Worm (Caenorhabditis elegans) whole organism, L3 larva: ENCODE results near the gene F18A1.7.
A peak's percentile ranks its signal among the peaks of the same experiment; 100 is the strongest.

Experiments used
- R02D3.7 ChIP-seq: fragments of 150-350 bp; optimal IDR thresholded peaks from 2 replicates; lab custom pipeline; 2014; ENCODE audit warnings: missing biosample characterization, missing genetic modification characterization
- aly-2 ChIP-seq: fragments of 150-350 bp; optimal IDR thresholded peaks from 2 replicates; lab custom pipeline; 2014; ENCODE audit warnings: missing biosample characterization, missing genetic modification characterization
- ama-1 ChIP-seq: fragments of 150-350 bp; optimal IDR thresholded peaks from 2 replicates; lab custom pipeline; 2018
- ceh-28 ChIP-seq: fragments of 150-350 bp; optimal IDR thresholded peaks from 2 replicates; lab custom pipeline; 2014; ENCODE audit warnings: missing biosample characterization, missing genetic modification reagents, missing genetic modification characterization
- ceh-9 ChIP-seq: sonication (generic microtip); optimal IDR thresholded peaks from 2 replicates; lab custom pipeline; 2018; ENCODE audit warnings: missing biosample characterization, missing genetic modification characterization
- egl-5 ChIP-seq: fragments of 150-350 bp; optimal IDR thresholded peaks from 2 replicates; lab custom pipeline; 2017; ENCODE audit warnings: missing biosample characterization, missing genetic modification reagents, missing genetic modification characterization, inconsistent platforms
- elt-2 ChIP-seq: sonication (generic microtip); optimal IDR thresholded peaks from 2 replicates; lab custom pipeline; 2016; ENCODE audit warnings: missing genetic modification reagents, mild to moderate bottlenecking, missing genetic modification characterization, missing compliant biosample characterization
- elt-3 ChIP-seq, 3 experiments: fragments of 150-350 bp in 1 of 3; sonication (generic microtip) in 2 of 3; optimal IDR thresholded peaks; 2 replicates in 2 of 3; 4 replicates in 1 of 3; lab custom pipeline; 2014 to 2017; ENCODE audit warnings: missing biosample characterization in 3 of 3, missing genetic modification characterization in 3 of 3
- fkh-10 ChIP-seq: sonication (generic microtip); optimal IDR thresholded peaks from 2 replicates; lab custom pipeline; 2017; ENCODE audit warnings: missing biosample characterization, missing genetic modification reagents, missing genetic modification characterization
- fkh-2 ChIP-seq: fragments of 150-350 bp; optimal IDR thresholded peaks from 2 replicates; lab custom pipeline; 2014; ENCODE audit warnings: missing biosample characterization, missing genetic modification reagents, missing genetic modification characterization
- lin-15B ChIP-seq: fragments of 150-350 bp; optimal IDR thresholded peaks from 2 replicates; lab custom pipeline; 2014; ENCODE audit warnings: missing biosample characterization, missing genetic modification characterization
- lin-39 ChIP-seq: fragments of 150-350 bp; optimal IDR thresholded peaks from 2 replicates; lab custom pipeline; 2018; ENCODE audit warnings: missing biosample characterization, missing genetic modification reagents, missing genetic modification characterization
- mml-1 ChIP-seq: fragments of 150-350 bp; sonication (generic microtip); optimal IDR thresholded peaks from 3 replicates; lab custom pipeline; 2014; ENCODE audit warnings: missing biosample characterization, missing genetic modification characterization
- nfya-1 ChIP-seq: sonication (generic microtip); optimal IDR thresholded peaks from 2 replicates; lab custom pipeline; 2017; ENCODE audit warnings: missing genetic modification characterization, mild to moderate bottlenecking, missing compliant biosample characterization, antibody characterized with exemption, moderate library complexity; ENCODE audit not compliant: insufficient read depth
- nhr-12 ChIP-seq: fragments of 150-350 bp; optimal IDR thresholded peaks from 2 replicates; lab custom pipeline; 2014; ENCODE audit warnings: missing biosample characterization, missing genetic modification characterization
- nhr-23 ChIP-seq: fragments of 150-350 bp; optimal IDR thresholded peaks from 2 replicates; lab custom pipeline; 2014; ENCODE audit warnings: missing biosample characterization, missing genetic modification reagents, missing genetic modification characterization
- nhr-25 ChIP-seq: sonication (generic microtip); optimal IDR thresholded peaks from 2 replicates; lab custom pipeline; 2017; ENCODE audit warnings: missing biosample characterization, missing genetic modification characterization
- nhr-43 ChIP-seq: sonication (generic microtip); optimal IDR thresholded peaks from 2 replicates; lab custom pipeline; 2016; ENCODE audit warnings: mild to moderate bottlenecking, missing genetic modification characterization, missing compliant biosample characterization; ENCODE audit not compliant: poor library complexity, severe bottlenecking
- nhr-67 ChIP-seq: fragments of 150-350 bp; optimal IDR thresholded peaks from 2 replicates; lab custom pipeline; 2014; ENCODE audit warnings: missing biosample characterization, missing genetic modification characterization
- nhr-76 ChIP-seq: fragments of 150-350 bp; sonication (generic microtip); optimal IDR thresholded peaks from 5 replicates; lab custom pipeline; 2014; ENCODE audit warnings: missing biosample characterization, missing genetic modification characterization
- nhr-77 ChIP-seq: fragments of 150-350 bp; optimal IDR thresholded peaks from 2 replicates; lab custom pipeline; 2014; ENCODE audit warnings: missing biosample characterization, missing genetic modification characterization
- pha-4 ChIP-seq: fragments of 150-350 bp; optimal IDR thresholded peaks from 2 replicates; lab custom pipeline; 2014; ENCODE audit warnings: missing biosample characterization, missing genetic modification reagents, missing genetic modification characterization
- pqm-1 ChIP-seq: fragments of 150-350 bp; optimal IDR thresholded peaks from 2 replicates; lab custom pipeline; 2017; ENCODE audit warnings: missing biosample characterization, missing genetic modification characterization, inconsistent platforms
- skn-1 ChIP-seq: fragments of 150-350 bp; optimal IDR thresholded peaks from 2 replicates; lab custom pipeline; 2014; ENCODE audit warnings: missing biosample characterization, missing genetic modification characterization
- snpc-4 ChIP-seq: fragments of 150-350 bp; optimal IDR thresholded peaks from 2 replicates; lab custom pipeline; 2014; ENCODE audit warnings: missing biosample characterization, missing genetic modification characterization
- unc-39 ChIP-seq: sonication (generic microtip); optimal IDR thresholded peaks from 4 replicates; lab custom pipeline; 2017; ENCODE audit warnings: missing biosample characterization, missing genetic modification characterization
- unc-62 ChIP-seq: fragments of 150-350 bp; sonication (generic microtip); optimal IDR thresholded peaks from 4 replicates; lab custom pipeline; 2014; ENCODE audit warnings: missing biosample characterization, missing genetic modification reagents, missing genetic modification characterization
- zag-1 ChIP-seq: fragments of 150-350 bp; optimal IDR thresholded peaks from 2 replicates; lab custom pipeline; 2014; ENCODE audit warnings: missing biosample characterization, missing genetic modification characterization
- ztf-4 ChIP-seq: fragments of 150-350 bp; optimal IDR thresholded peaks from 2 replicates; lab custom pipeline; 2014; ENCODE audit warnings: missing biosample characterization, missing genetic modification characterization

F18A1.7 gene

ce11 chrII:7636941-7637340 is 26.6 kb downstream of the F18A1.7 start:
- TF ChIP-seq fkh-2 (no peak), mml-1 (tag; lab: Kevin White, UChicago) (no peak), nfya-1 (tag; lab: Kevin White, UChicago) (peak; percentile 6), ztf-4 (tag; lab: Kevin White, UChicago) (no peak)

- TF ChIP-seq pha-4 (tag; lab: Kevin White, UChicago) = peak; percentile 22
- no peak for TF ChIP-seq zag-1 (tag; lab: Kevin White, UChicago)
Observed at ce11 chrII:7635296-7635695, 28.3 kb downstream of the F18A1.7 start.

DNA sequence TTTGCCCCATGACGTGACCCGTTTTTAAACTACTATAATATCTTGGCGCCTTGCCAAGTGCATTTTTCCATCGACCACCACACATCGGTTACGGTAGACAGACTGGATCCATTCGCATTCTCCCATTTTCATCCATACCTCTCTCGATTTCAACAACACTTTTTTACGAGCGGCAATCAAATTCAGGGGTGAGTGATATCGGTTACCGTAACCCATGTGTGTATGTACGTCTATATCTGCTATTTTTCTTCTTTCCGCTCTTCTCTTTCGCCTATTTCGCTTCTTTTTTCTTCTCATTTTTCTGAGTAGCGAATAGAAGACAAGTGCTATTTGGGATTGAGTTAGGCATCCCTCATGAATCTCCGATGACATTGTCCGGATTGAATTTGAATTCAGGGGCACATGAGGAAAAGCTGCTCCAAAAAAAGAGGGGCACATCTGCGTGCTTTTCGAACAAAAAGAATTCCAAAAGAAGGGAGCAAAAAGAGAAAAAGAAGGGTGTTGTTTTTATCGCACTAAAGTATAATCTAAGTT is 31.8 kb downstream of the F18A1.7 start:
- TF ChIP-seq lin-39 (tag; lab: Kevin White, UChicago) (no peak), R02D3.7 (tag; lab: Kevin White, UChicago) (no peak), nhr-76 (tag; lab: Kevin White, UChicago) (no peak), fkh-10 (GFP tag; lab: Kevin White, UChicago) (peak; percentile 79), unc-39 (tag; lab: Kevin White, UChicago) (no peak), nfya-1 (tag; lab: Kevin White, UChicago) (peak; percentile 8), elt-2 (tag; lab: Kevin White, UChicago) (no peak), nhr-43 (tag; lab: Kevin White, UChicago) (peak; percentile 19), zag-1 (tag; lab: Kevin White, UChicago) (no peak)
- TF ChIP-seq, all 47 proteins: peak for 3

DNA sequence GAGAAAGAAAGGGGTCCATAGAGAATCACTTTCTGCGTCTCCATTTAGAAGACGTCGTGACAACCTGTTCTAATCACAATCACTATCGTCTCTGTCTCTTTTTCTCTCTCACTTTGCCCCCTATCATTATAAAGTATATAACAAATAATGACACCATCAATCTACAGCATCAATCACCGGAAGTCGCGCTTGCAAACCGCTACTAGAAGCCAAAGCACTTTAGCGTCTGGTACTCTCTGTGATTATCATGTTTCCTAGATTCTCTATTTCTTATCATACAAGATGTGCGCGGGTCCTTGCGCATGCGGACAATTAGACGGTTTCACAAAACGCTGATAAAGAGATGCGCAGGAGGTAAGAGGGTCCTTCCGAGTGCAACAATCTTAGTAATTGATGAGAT is 32.4 kb downstream of the F18A1.7 start:
- TF ChIP-seq nhr-77 = peak; percentile 15
- peak; percentile 52 for TF ChIP-seq unc-62 (GFP tag; lab: Kevin White, UChicago)
- peak in 2 of 3 experiments; percentile 35 to 95 for TF ChIP-seq elt-3 (tag; optimal IDR thresholded peaks at IDR 0.05; lab: Kevin White, UChicago)
- TF ChIP-seq fkh-10 (GFP tag; lab: Kevin White, UChicago) = no peak
- TF ChIP-seq fkh-2 = no peak
- TF ChIP-seq egl-5 = no peak
- peak; percentile 27 for TF ChIP-seq ceh-28 (tag; lab: Kevin White, UChicago)
- peak; percentile 11 for TF ChIP-seq R02D3.7 (tag; lab: Kevin White, UChicago)
- peak; percentile 3 for TF ChIP-seq lin-15B
- TF ChIP-seq nhr-25 = peak; percentile 63
- peak; percentile 90 for TF ChIP-seq nhr-23 (tag; lab: Kevin White, UChicago)
- peak; percentile 88 for TF ChIP-seq nhr-43 (tag; lab: Kevin White, UChicago)
- TF ChIP-seq, all 47 proteins: peak for 9

DNA sequence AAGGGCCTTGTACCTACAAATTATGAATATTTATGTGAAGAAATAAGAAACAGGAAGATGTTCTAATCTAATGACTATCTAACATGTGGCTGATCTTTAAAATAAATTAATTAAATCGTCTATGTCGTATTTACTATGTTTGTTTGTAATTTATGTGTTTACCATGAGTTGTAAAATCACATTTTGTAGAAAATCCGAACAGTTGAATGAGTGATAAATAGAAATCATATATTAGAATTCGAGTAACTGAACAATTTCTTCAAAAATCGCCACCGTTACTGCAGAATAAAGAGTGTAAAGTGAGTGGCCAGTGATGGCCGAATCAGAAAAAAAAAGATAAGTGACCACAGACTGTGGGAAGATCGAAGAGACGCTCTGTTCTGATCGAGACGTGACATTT is 33.5 kb downstream of the F18A1.7 start:
- TF ChIP-seq zag-1 (tag; lab: Kevin White, UChicago) = no peak
- TF ChIP-seq nhr-12 (tag; lab: Kevin White, UChicago) = no peak
- TF ChIP-seq elt-3 (tag; optimal IDR thresholded peaks at IDR 0.05; lab: Kevin White, UChicago) = no peak
- no peak for TF ChIP-seq mml-1 (tag; lab: Kevin White, UChicago)
- no peak for TF ChIP-seq skn-1 (tag; lab: Kevin White, UChicago)
- TF ChIP-seq nhr-43 (tag; lab: Kevin White, UChicago) = no peak
- no peak for TF ChIP-seq unc-39 (tag; lab: Kevin White, UChicago)
- TF ChIP-seq pqm-1 = no peak
- no peak for TF ChIP-seq lin-15B
- TF ChIP-seq lin-39 (tag; lab: Kevin White, UChicago) = no peak
- no peak for TF ChIP-seq ztf-4 (tag; lab: Kevin White, UChicago)
- TF ChIP-seq fkh-10 (GFP tag; lab: Kevin White, UChicago) = no peak
- no peak for TF ChIP-seq ama-1 (lab: Kevin White, UChicago)
- no peak for TF ChIP-seq nhr-25
- TF ChIP-seq nhr-23 (tag; lab: Kevin White, UChicago) = no peak
- TF ChIP-seq R02D3.7 (tag; lab: Kevin White, UChicago) = no peak
- TF ChIP-seq ceh-9 (tag; lab: Kevin White, UChicago) = no peak
- no peak for TF ChIP-seq nhr-67
- TF ChIP-seq nhr-77 = no peak

- no peak for TF ChIP-seq nhr-76 (tag; lab: Kevin White, UChicago)
- peak; percentile 20 for TF ChIP-seq nhr-25
- no peak for TF ChIP-seq ztf-4 (tag; lab: Kevin White, UChicago)
- TF ChIP-seq aly-2 (tag; lab: Kevin White, UChicago) = no peak
- TF ChIP-seq egl-5 = no peak
- TF ChIP-seq snpc-4 (tag; lab: Kevin White, UChicago) = no peak
- TF ChIP-seq nhr-43 (tag; lab: Kevin White, UChicago) = peak; percentile 5
- TF ChIP-seq fkh-2 = no peak
- TF ChIP-seq fkh-10 (GFP tag; lab: Kevin White, UChicago) = no peak
Observed at ce11 chrII:7628640-7629039, 34.9 kb downstream of the F18A1.7 start.
